Fruit fly (Drosophila melanogaster) S2 (cell line): ENCODE results near the gene CG4880.

Experiments
- CG8478 ChIP-seq: fragments of >200 bp; optimal IDR thresholded peaks from 2 replicates; lab custom pipeline; 2018
- CTCF ChIP-seq, 2 experiments: fragments of >200 bp; optimal IDR thresholded peaks; 2 replicates each; lab custom pipeline; 2018

The CG4880 gene

dm6 chrX:16886551-16886950, at the start of gene CG4880, which contains the start of gene DENR:
TSS of gene CG4880 (plus strand) at chrX:16886818.
TSS of gene DENR (minus strand) at chrX:16886560.
- TF ChIP-seq CG8478 (lab: Kevin White, UChicago) (no peak), CTCF (optimal IDR thresholded peaks at IDR 0.05; lab: Kevin White, UChicago) (no peak)

dm6 chrX:16837588-16838178, 48.9 kb upstream of the CG4880 start:
- TF ChIP-seq CTCF (optimal IDR thresholded peaks at IDR 0.05; lab: Kevin White, UChicago): no peak
- no peak for TF ChIP-seq CG8478 (lab: Kevin White, UChicago)

dm6 chrX:16839033-16839432, 47.6 kb upstream of the CG4880 start:
- TF ChIP-seq CG8478 (lab: Kevin White, UChicago): no peak
- no peak for TF ChIP-seq CTCF (optimal IDR thresholded peaks at IDR 0.05; lab: Kevin White, UChicago)

dm6 chrX:16839905-16840304, 46.7 kb upstream of the CG4880 start:
- TF ChIP-seq CTCF (optimal IDR thresholded peaks at IDR 0.05; lab: Kevin White, UChicago) (peak in 1 of 2 experiments; percentile 9), CG8478 (lab: Kevin White, UChicago) (no peak)

- no peak for TF ChIP-seq CTCF (optimal IDR thresholded peaks at IDR 0.05; lab: Kevin White, UChicago)
- no peak for TF ChIP-seq CG8478 (lab: Kevin White, UChicago)
These were observed 42.3 kb upstream of the CG4880 start, which contains the start of gene RSG7 for dm6 chrX:16844295-16844694. TSS of gene RSG7 (minus strand) at chrX:16844433.

- no peak for TF ChIP-seq CG8478 (lab: Kevin White, UChicago)
- TF ChIP-seq CTCF (optimal IDR thresholded peaks at IDR 0.05; lab: Kevin White, UChicago): peak; percentile 87 to 88
These were observed 40.0 kb upstream of the CG4880 start for dm6 chrX:16846575-16846974.

dm6 chrX:16848978-16849377, 37.6 kb upstream of the CG4880 start:
- no peak for TF ChIP-seq CTCF (optimal IDR thresholded peaks at IDR 0.05; lab: Kevin White, UChicago)

- TF ChIP-seq CTCF (optimal IDR thresholded peaks at IDR 0.05; lab: Kevin White, UChicago): no peak
These were observed 37.1 kb upstream of the CG4880 start for dm6 chrX:16849517-16849916.

- no peak for TF ChIP-seq CG8478 (lab: Kevin White, UChicago)
- TF ChIP-seq CTCF (optimal IDR thresholded peaks at IDR 0.05; lab: Kevin White, UChicago): no peak
These were observed 31.9 kb upstream of the CG4880 start for dm6 chrX:16854746-16855145.

- TF ChIP-seq CG8478 (lab: Kevin White, UChicago): no peak
These were observed 26.9 kb upstream of the CG4880 start for dm6 chrX:16859732-16860131.

dm6 chrX:16867622-16868021, 19.0 kb upstream of the CG4880 start:
- TF ChIP-seq CG8478 (lab: Kevin White, UChicago) (no peak), CTCF (optimal IDR thresholded peaks at IDR 0.05; lab: Kevin White, UChicago) (no peak)

- TF ChIP-seq CG8478 (lab: Kevin White, UChicago) (no peak), CTCF (optimal IDR thresholded peaks at IDR 0.05; lab: Kevin White, UChicago) (no peak)
These were observed 14.8 kb upstream of the CG4880 start for dm6 chrX:16871808-16872207.

- no peak for TF ChIP-seq CTCF (optimal IDR thresholded peaks at IDR 0.05; lab: Kevin White, UChicago)
- no peak for TF ChIP-seq CG8478 (lab: Kevin White, UChicago)
These were observed 13.6 kb upstream of the CG4880 start for dm6 chrX:16873053-16873452.

- no peak for TF ChIP-seq CTCF (optimal IDR thresholded peaks at IDR 0.05; lab: Kevin White, UChicago)
- TF ChIP-seq CG8478 (lab: Kevin White, UChicago): no peak
These were observed 11.9 kb upstream of the CG4880 start for dm6 chrX:16874671-16875070.

- TF ChIP-seq CTCF (optimal IDR thresholded peaks at IDR 0.05; lab: Kevin White, UChicago): no peak
These were observed 10.2 kb upstream of the CG4880 start, which contains the start of gene CG13003 for dm6 chrX:16876425-16876824. TSS of gene CG13003 (minus strand) at chrX:16876544.

dm6 chrX:16880013-16880412, 6.6 kb upstream of the CG4880 start:
- TF ChIP-seq CTCF (optimal IDR thresholded peaks at IDR 0.05; lab: Kevin White, UChicago) (no peak), CG8478 (lab: Kevin White, UChicago) (no peak)
